Worm (Caenorhabditis elegans): ENCODE measurements around the gene ugt-55.

ugt-55 gene

ce11 chrV:12300166-12300565 is 43.7 kb downstream of the ugt-55 start (continued):
- TF ChIP-seq Y48G9A.11 (GFP tag; IDR thresholded peaks at IDR 0.05) (no peak), nhr-77 (tag; optimal IDR thresholded peaks at IDR 0.05) (peak; percentile 32), rbr-2 (tag; optimal IDR thresholded peaks at IDR 0.05) (peak; percentile 26), tra-1 (GFP tag; IDR thresholded peaks at IDR 0.05) (peak; percentile 42; the same call in 1 of the 2 replicates), hlh-30 (tag; optimal IDR thresholded peaks at IDR 0.05; ENCODE audit: insufficient read depth) (peak; percentile 94), mes-2 (tag; optimal IDR thresholded peaks at IDR 0.05; ENCODE audit: poor library complexity, severe bottlenecking) (peak; percentile 65), unc-39 (tag; optimal IDR thresholded peaks at IDR 0.05) (no peak), ceh-28 (tag; optimal IDR thresholded peaks at IDR 0.05) (no peak), F26F4.8 (GFP tag; conservative IDR thresholded peaks at IDR 0.05) (no peak), pqm-1 (tag; optimal IDR thresholded peaks at IDR 0.05) (peak; percentile 32)

ce11 chrV:12300780-12301460 is 44.4 kb downstream of the ugt-55 start:
- TF ChIP-seq F49E8.2 (tag; optimal IDR thresholded peaks at IDR 0.05; ENCODE audit: borderline replicate concordance) = no peak
- TF ChIP-seq pqm-1 (tag; optimal IDR thresholded peaks at IDR 0.05) = peak; percentile 53
- TF ChIP-seq F44E2.7 (GFP tag; IDR thresholded peaks at IDR 0.05) = no peak
- TF ChIP-seq nhr-42 (GFP tag; IDR thresholded peaks at IDR 0.05) = no peak
- TF ChIP-seq nhr-48 (tag; optimal IDR thresholded peaks at IDR 0.05) = no peak
- peak; percentile 53 for TF ChIP-seq hlh-30 (tag; optimal IDR thresholded peaks at IDR 0.05; ENCODE audit: insufficient read depth)
- no peak for TF ChIP-seq mes-2 (tag; optimal IDR thresholded peaks at IDR 0.05; ENCODE audit: poor library complexity, severe bottlenecking)
- TF ChIP-seq unc-62 (GFP tag; optimal IDR thresholded peaks at IDR 0.05 in 1 of 2) = peak in 1 of 2 experiments; percentile 85
- TF ChIP-seq unc-62 (tag; optimal IDR thresholded peaks at IDR 0.05) = no peak
- no peak for TF ChIP-seq snpc-4 (tag; optimal IDR thresholded peaks at IDR 0.05)
- TF ChIP-seq ztf-11 (tag; optimal IDR thresholded peaks at IDR 0.05) = no peak
- TF ChIP-seq spr-3 (GFP tag; optimal IDR thresholded peaks at IDR 0.05) = no peak
- peak in 1 of 2 experiments; percentile 31 for TF ChIP-seq lsy-2 (tag; optimal IDR thresholded peaks at IDR 0.05)
- TF ChIP-seq lin-13 (GFP tag; optimal IDR thresholded peaks at IDR 0.05) = no peak
- no peak for TF ChIP-seq lin-38 (GFP tag; IDR thresholded peaks at IDR 0.05)
- TF ChIP-seq T20F7.1 (GFP tag; optimal IDR thresholded peaks at IDR 0.05) = no peak
- TF ChIP-seq zag-1 (tag; optimal IDR thresholded peaks at IDR 0.05) = no peak
- TF ChIP-seq php-3 (GFP tag; IDR thresholded peaks at IDR 0.05) = no peak
- no peak for TF ChIP-seq daf-16 (GFP tag; optimal IDR thresholded peaks at IDR 0.05)
- TF ChIP-seq daf-16 (tag; optimal IDR thresholded peaks at IDR 0.05) = peak; percentile 90
- TF ChIP-seq cey-2 (tag; optimal IDR thresholded peaks at IDR 0.05; ENCODE audit: borderline replicate concordance, insufficient read depth) = peak; percentile 64
- peak; percentile 48 for TF ChIP-seq nhr-28 (tag; optimal IDR thresholded peaks at IDR 0.05)
- no peak for TF ChIP-seq dmd-9 (GFP tag; IDR thresholded peaks at IDR 0.05)
- TF ChIP-seq ztf-7 (tag; optimal IDR thresholded peaks at IDR 0.05) = no peak
- peak; percentile 70 for TF ChIP-seq dve-1 (tag; optimal IDR thresholded peaks at IDR 0.05; ENCODE audit: insufficient read depth)
- peak; percentile 32 for TF ChIP-seq mep-1 (tag; optimal IDR thresholded peaks at IDR 0.05)
- TF ChIP-seq nhr-6 (tag; optimal IDR thresholded peaks at IDR 0.05) = peak; percentile 64
- no peak for TF ChIP-seq Y75B8A.6 (GFP tag; IDR thresholded peaks at IDR 0.05)

ce11 chrV:12301985-12302591 is 45.6 kb downstream of the ugt-55 start, which contains the start of the genes frm-7 and F55C5.17:
frm-7 (plus strand) TSS chrV:12302484.
F55C5.17 (plus strand) TSS chrV:12302541.
- no peak for TF ChIP-seq daf-16 (GFP tag; optimal IDR thresholded peaks at IDR 0.05)
- peak; percentile 50 for TF ChIP-seq daf-16 (tag; optimal IDR thresholded peaks at IDR 0.05)
- no peak for TF ChIP-seq Y75B8A.6 (GFP tag; IDR thresholded peaks at IDR 0.05)
- no peak for TF ChIP-seq daf-19 (GFP tag; conservative IDR thresholded peaks at IDR 0.05)
- TF ChIP-seq php-3 (GFP tag; IDR thresholded peaks at IDR 0.05) = peak; percentile 64; the same call in 1 of the 2 replicates
- no peak for TF ChIP-seq lin-29 (GFP tag; IDR thresholded peaks at IDR 0.05)
- no peak for TF ChIP-seq daf-8 (GFP tag; IDR thresholded peaks at IDR 0.05)
- TF ChIP-seq nhr-111 (GFP tag; optimal IDR thresholded peaks at IDR 0.05) = no peak
- no peak for TF ChIP-seq sdz-12 (GFP tag; optimal IDR thresholded peaks at IDR 0.05)
- 0 out of 2 replicates have a peak, but pooled peaks have one; percentile 9 for TF ChIP-seq nhr-41 (GFP tag; IDR thresholded peaks at IDR 0.05)
- TF ChIP-seq R02D3.7 (tag; optimal IDR thresholded peaks at IDR 0.05) = no peak
- peak; percentile 73 for TF ChIP-seq hlh-11 (tag; optimal IDR thresholded peaks at IDR 0.05)
- TF ChIP-seq vab-7 (GFP tag; IDR thresholded peaks at IDR 0.05) = no peak
- TF ChIP-seq zip-11 (GFP tag; IDR thresholded peaks at IDR 0.05) = no peak
- no peak for TF ChIP-seq lsy-2 (tag; optimal IDR thresholded peaks at IDR 0.05)
- peak; percentile 17 for TF ChIP-seq aha-1 (tag)
- peak; percentile 19 for TF ChIP-seq nhr-28 (tag; optimal IDR thresholded peaks at IDR 0.05)
- no peak for TF ChIP-seq tra-1 (GFP tag; IDR thresholded peaks at IDR 0.05)
- peak; percentile 60 for TF ChIP-seq T20F7.1 (GFP tag; optimal IDR thresholded peaks at IDR 0.05)
- TF ChIP-seq mep-1 (tag; optimal IDR thresholded peaks at IDR 0.05) = peak; percentile 37
- TF ChIP-seq lim-7 (GFP tag; IDR thresholded peaks at IDR 0.05) = peak; percentile 15; the same call in 1 of the 2 replicates

All from whole organism, L4 larva.